Fruit fly (Drosophila melanogaster) whole organism, prepupa: ENCODE results near the gene Tsp86D.

Source experiments
- Blimp-1 ChIP-seq: fragments of 200-800 bp; sonication (Bioruptor generic); optimal IDR thresholded peaks from 3 replicates; lab custom pipeline; 2017; ENCODE audit warnings: missing biosample characterization, missing genetic modification characterization, mild to moderate bottlenecking, moderate library complexity, missing genetic modification reagents
- CG10631 ChIP-seq: fragments of 200-800 bp; sonication (Bioruptor generic); optimal IDR thresholded peaks from 2 replicates; lab custom pipeline; 2016; ENCODE audit warnings: missing biosample characterization, missing genetic modification characterization
- CG11902 ChIP-seq: fragments of 200-800 bp; sonication (Bioruptor generic); optimal IDR thresholded peaks from 3 replicates; lab custom pipeline; 2016; ENCODE audit warnings: missing biosample characterization, missing genetic modification characterization
- CG1621 ChIP-seq: fragments of 200-800 bp; sonication (Bioruptor generic); optimal IDR thresholded peaks from 3 replicates; lab custom pipeline; 2018; ENCODE audit warnings: missing biosample characterization, mild to moderate bottlenecking, missing genetic modification characterization
- CG16779 ChIP-seq: fragments of 200-800 bp; sonication (Bioruptor generic); optimal IDR thresholded peaks from 3 replicates; lab custom pipeline; 2017; ENCODE audit warnings: missing biosample characterization, mild to moderate bottlenecking, missing genetic modification characterization
- CG3032 ChIP-seq: fragments of 200-800 bp; optimal IDR thresholded peaks from 2 replicates; lab custom pipeline; 2019; ENCODE audit warnings: missing biosample characterization, mild to moderate bottlenecking, missing genetic modification characterization, moderate library complexity
- CG32006 ChIP-seq: fragments of 200-800 bp; sonication (Bioruptor generic); optimal IDR thresholded peaks from 3 replicates; lab custom pipeline; 2017; ENCODE audit warnings: missing biosample characterization, mild to moderate bottlenecking, missing genetic modification characterization
- CG3919 ChIP-seq: fragments of 200-800 bp; sonication (Bioruptor generic); optimal IDR thresholded peaks from 3 replicates; lab custom pipeline; 2016; ENCODE audit warnings: missing biosample characterization, missing genetic modification characterization
- CG4318 ChIP-seq: fragments of 200-800 bp; sonication (Bioruptor generic); optimal IDR thresholded peaks from 3 replicates; lab custom pipeline; 2017; ENCODE audit warnings: missing biosample characterization, mild to moderate bottlenecking, missing genetic modification characterization
- CG6163 ChIP-seq: fragments of 200-800 bp; sonication (Bioruptor generic); IDR thresholded peaks from 3 replicates; pipeline ENCODE4 v1.3.6; 2022; ENCODE audit warnings: missing biosample characterization, missing genetic modification characterization
- CG6276 ChIP-seq: fragments of 200-800 bp; sonication (Bioruptor generic); optimal IDR thresholded peaks from 2 replicates; lab custom pipeline; 2017; ENCODE audit warnings: missing biosample characterization, mild to moderate bottlenecking, missing genetic modification characterization
- CG6792 ChIP-seq: fragments of 200-800 bp; sonication (Bioruptor generic); optimal IDR thresholded peaks from 3 replicates; lab custom pipeline; 2016; ENCODE audit warnings: missing biosample characterization, missing genetic modification characterization
- CG6808 ChIP-seq: fragments of 200-800 bp; sonication (Bioruptor generic); optimal IDR thresholded peaks from 3 replicates; lab custom pipeline; 2017; ENCODE audit warnings: missing biosample characterization, missing genetic modification characterization, mild to moderate bottlenecking, moderate library complexity, missing genetic modification reagents
- CG6854 ChIP-seq: fragments of 200-800 bp; sonication (Bioruptor generic); optimal IDR thresholded peaks from 2 replicates; lab custom pipeline; 2017; ENCODE audit warnings: missing biosample characterization, mild to moderate bottlenecking, missing genetic modification characterization
- CG9139 ChIP-seq: fragments of 200-800 bp; sonication (Bioruptor generic); optimal IDR thresholded peaks from 3 replicates; lab custom pipeline; 2017; ENCODE audit warnings: missing biosample characterization, mild to moderate bottlenecking, missing genetic modification characterization
- Eip78C ChIP-seq: fragments of 200-800 bp; sonication (Bioruptor generic); peaks from one replicate; lab custom pipeline; 2016; ENCODE audit warnings: missing biosample characterization, missing genetic modification characterization
- Ets96B ChIP-seq: fragments of 200-800 bp; optimal IDR thresholded peaks from 2 replicates; lab custom pipeline; 2019; ENCODE audit warnings: missing biosample characterization, mild to moderate bottlenecking, missing genetic modification characterization, moderate library complexity
- Gug ChIP-seq: fragments of 200-800 bp; sonication (Bioruptor generic); IDR thresholded peaks from 2 replicates; pipeline ENCODE4 v1.3.6; 2022; ENCODE audit warnings: missing biosample characterization, missing genetic modification characterization
- Hr38 ChIP-seq: sonication (Bioruptor generic); optimal IDR thresholded peaks from 2 replicates; lab custom pipeline; 2016; ENCODE audit warnings: missing biosample characterization, missing genetic modification characterization
- Met ChIP-seq: fragments of 200-800 bp; sonication (Bioruptor generic); optimal IDR thresholded peaks from 3 replicates; lab custom pipeline; 2016; ENCODE audit warnings: missing biosample characterization, missing genetic modification characterization
- OdsH ChIP-seq: fragments of 200-800 bp; sonication (Bioruptor generic); optimal IDR thresholded peaks from 3 replicates; lab custom pipeline; 2016; ENCODE audit warnings: missing biosample characterization, missing genetic modification characterization
- Smox ChIP-seq: fragments of 200-800 bp; sonication (Bioruptor generic); optimal IDR thresholded peaks from 3 replicates; lab custom pipeline; 2016; ENCODE audit warnings: missing biosample characterization, missing genetic modification characterization
- Sox14 ChIP-seq: fragments of 200-800 bp; sonication (Bioruptor generic); optimal IDR thresholded peaks from 3 replicates; lab custom pipeline; 2016; ENCODE audit warnings: missing biosample characterization, missing genetic modification characterization
- Sox15 ChIP-seq: fragments of 200-800 bp; sonication (Bioruptor generic); optimal IDR thresholded peaks from 3 replicates; lab custom pipeline; 2016; ENCODE audit warnings: missing biosample characterization, missing genetic modification characterization
- achi ChIP-seq: fragments of 200-800 bp; sonication (Bioruptor generic); optimal IDR thresholded peaks from 3 replicates; lab custom pipeline; 2016; ENCODE audit warnings: missing biosample characterization, missing genetic modification characterization
- acj6 ChIP-seq: fragments of 200-800 bp; sonication (Bioruptor generic); optimal IDR thresholded peaks from 3 replicates; lab custom pipeline; 2016; ENCODE audit warnings: missing biosample characterization, missing genetic modification characterization
- dac ChIP-seq: fragments of 200-800 bp; sonication (Bioruptor generic); optimal IDR thresholded peaks from 2 replicates; lab custom pipeline; 2017; ENCODE audit warnings: missing biosample characterization, mild to moderate bottlenecking, missing genetic modification characterization
- dsx ChIP-seq: fragments of 200-800 bp; optimal IDR thresholded peaks from 3 replicates; lab custom pipeline; 2019; ENCODE audit warnings: missing biosample characterization, mild to moderate bottlenecking, missing genetic modification characterization, moderate library complexity; ENCODE audit not compliant: poor library complexity, severe bottlenecking
- eg ChIP-seq: fragments of 200-800 bp; sonication (Bioruptor generic); IDR thresholded peaks from 3 replicates; pipeline ENCODE4 v1.3.6; 2022; ENCODE audit warnings: missing biosample characterization, missing genetic modification characterization
- esn ChIP-seq: fragments of 200-800 bp; sonication (Bioruptor generic); optimal IDR thresholded peaks from 2 replicates; lab custom pipeline; 2016; ENCODE audit warnings: missing biosample characterization, mild to moderate bottlenecking, missing genetic modification characterization, moderate library complexity
- fd59A ChIP-seq: fragments of 200-800 bp; sonication (Bioruptor generic); optimal IDR thresholded peaks from 2 replicates; lab custom pipeline; 2017; ENCODE audit warnings: missing biosample characterization, mild to moderate bottlenecking, missing genetic modification characterization, missing genetic modification reagents
- fd85E ChIP-seq: fragments of 200-800 bp; sonication (Bioruptor generic); optimal IDR thresholded peaks from 3 replicates; lab custom pipeline; 2016; ENCODE audit warnings: missing biosample characterization, missing genetic modification characterization
- fkh ChIP-seq: fragments of 200-800 bp; sonication (Bioruptor generic); optimal IDR thresholded peaks from 3 replicates; lab custom pipeline; 2017; ENCODE audit warnings: missing biosample characterization, mild to moderate bottlenecking, missing genetic modification characterization, moderate library complexity
- lz ChIP-seq: fragments of 200-800 bp; sonication (Bioruptor generic); optimal IDR thresholded peaks from 3 replicates; lab custom pipeline; 2016; ENCODE audit warnings: missing biosample characterization, missing genetic modification characterization
- net ChIP-seq: fragments of 200-800 bp; sonication (Bioruptor generic); optimal IDR thresholded peaks from 3 replicates; lab custom pipeline; 2016; ENCODE audit warnings: missing biosample characterization, missing genetic modification characterization
- pdm3 ChIP-seq: fragments of 200-800 bp; sonication (Bioruptor generic); optimal IDR thresholded peaks from 3 replicates; lab custom pipeline; 2016; ENCODE audit warnings: missing biosample characterization, missing genetic modification characterization
- salr ChIP-seq, 2 experiments: fragments of 200-800 bp; sonication (Bioruptor generic); optimal IDR thresholded peaks; 3 replicates each; lab custom pipeline; 2016 to 2018; ENCODE audit warnings: missing biosample characterization in 2 of 2, missing genetic modification characterization in 2 of 2, mild to moderate bottlenecking in 1 of 2
- ss ChIP-seq, 2 experiments: fragments of 200-800 bp; sonication (Bioruptor generic); optimal IDR thresholded peaks; 2 replicates in 1 of 2; 3 replicates in 1 of 2; lab custom pipeline; 2017 to 2018; ENCODE audit warnings: mild to moderate bottlenecking in 2 of 2, missing biosample characterization in 2 of 2, missing genetic modification characterization in 2 of 2, moderate library complexity in 1 of 2
- svp ChIP-seq: fragments of 200-800 bp; sonication (Bioruptor generic); peaks from one replicate; lab custom pipeline; 2016; ENCODE audit warnings: missing biosample characterization, missing genetic modification characterization
- vri ChIP-seq: fragments of 200-800 bp; sonication (Bioruptor generic); optimal IDR thresholded peaks from 3 replicates; lab custom pipeline; 2016; ENCODE audit warnings: missing biosample characterization, mild to moderate bottlenecking, missing genetic modification characterization

Gene Tsp86D

DNA sequence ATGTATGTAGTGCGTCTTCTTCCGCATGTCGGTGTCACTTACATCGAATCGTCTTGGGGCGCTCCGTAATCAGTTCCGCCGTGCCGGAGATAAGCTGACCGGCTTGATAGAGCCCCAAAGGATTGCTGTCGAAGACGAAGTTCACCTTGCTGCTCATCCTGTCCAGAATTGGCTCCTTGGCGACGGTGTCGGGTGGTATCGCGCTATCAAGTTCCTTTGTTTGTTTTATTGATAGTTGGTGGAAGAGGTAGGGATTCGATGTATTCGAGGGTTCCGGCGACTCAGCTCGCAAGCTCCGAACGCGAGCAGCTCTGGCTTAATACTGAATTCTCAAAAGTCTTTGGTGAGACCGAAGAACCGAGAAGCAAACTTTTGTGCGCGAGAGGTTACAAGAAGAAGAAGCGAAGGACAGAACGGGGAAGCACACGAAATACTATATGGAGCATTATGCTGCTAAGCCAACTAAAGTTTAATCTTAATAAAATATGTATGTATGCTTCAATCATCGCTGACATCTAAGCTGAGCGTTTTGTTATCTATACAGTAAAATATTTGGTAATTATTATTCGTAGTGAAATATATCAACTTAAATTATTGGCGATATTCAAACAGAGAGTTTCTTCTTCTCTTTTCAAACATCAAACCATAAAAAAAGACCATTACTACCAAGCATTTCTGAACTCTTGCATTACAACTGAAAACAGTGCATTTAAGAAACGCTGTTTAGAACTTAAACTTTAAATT lies 16.3 kb downstream of the Tsp86D start, which contains the start of gene CG14696:
Gene CG14696 (minus strand): TSS at position 324 of the 744 bp plus-strand sequence.
- TF ChIP-seq Eip78C (GFP tag; lab: Kevin White, UChicago) (peak; percentile 1), pdm3 (no peak), fkh (GFP tag; lab: Kevin White, UChicago) (no peak), Sox14 (GFP tag; lab: Kevin White, UChicago) (peak; percentile 8)

DNA sequence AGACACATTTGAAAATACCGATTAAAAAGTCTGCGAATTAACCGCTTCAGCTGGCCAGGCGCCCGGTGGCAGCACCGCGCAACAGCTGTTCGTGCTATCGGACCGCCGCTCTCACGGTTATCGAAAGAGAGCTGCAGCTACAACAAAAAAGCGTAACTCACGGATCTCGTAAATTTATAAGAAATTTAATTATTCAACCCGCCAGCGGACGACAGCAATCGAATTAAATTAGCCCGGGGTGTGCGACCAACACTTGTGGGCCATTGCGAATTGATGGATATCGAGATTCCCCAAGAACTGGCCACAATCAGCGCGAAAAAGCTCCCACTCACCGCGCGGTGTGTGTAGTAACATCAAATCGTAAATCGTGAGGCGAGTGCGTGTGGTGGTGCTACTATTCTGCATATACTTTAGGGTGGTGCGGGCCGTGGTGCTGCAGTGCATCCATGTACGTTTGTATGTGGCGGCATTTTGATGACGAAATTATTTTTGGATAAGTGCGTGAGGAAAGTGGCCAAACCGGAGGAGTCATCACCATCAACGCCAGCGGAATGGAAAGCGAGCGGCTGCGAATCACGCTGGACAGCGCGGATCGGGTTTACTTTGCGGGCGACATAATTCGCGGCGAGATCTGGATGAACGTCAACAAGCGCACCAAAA lies 17.0 kb downstream of the Tsp86D start, which contains the start of gene Leash:
Gene Leash (plus strand): TSS at position 119 of the 660 bp plus-strand sequence.
- TF ChIP-seq Sox14 (GFP tag; lab: Kevin White, UChicago) = no peak
- no peak for TF ChIP-seq CG9139 (GFP tag; lab: Kevin White, UChicago)
- TF ChIP-seq salr (GFP tag; optimal IDR thresholded peaks at IDR 0.05; lab: Kevin White, UChicago) = no peak
- TF ChIP-seq dsx = no peak
- TF ChIP-seq net (GFP tag; lab: Kevin White, UChicago) = no peak
- peak; percentile 52 for TF ChIP-seq CG6854 (GFP tag; lab: Kevin White, UChicago)
- peak; percentile 62 for TF ChIP-seq svp (GFP tag; lab: Kevin White, UChicago)
- TF ChIP-seq CG1621 (tag; lab: Kevin White, UChicago) = peak; percentile 3
- TF ChIP-seq Gug = no peak
- TF ChIP-seq CG16779 (tag; lab: Kevin White, UChicago) = no peak
- TF ChIP-seq CG6163 = 0 out of 3 replicates have a peak, but pooled peaks have one; percentile 14
- TF ChIP-seq CG11902 (GFP tag; lab: Kevin White, UChicago) = no peak
- TF ChIP-seq OdsH (GFP tag; lab: Kevin White, UChicago) = no peak
- TF ChIP-seq dac = no peak
- no peak for TF ChIP-seq Met (GFP tag; lab: Kevin White, UChicago)
- TF ChIP-seq Sox15 (GFP tag; lab: Kevin White, UChicago) = no peak
- peak; percentile 13 to 36 for TF ChIP-seq ss (GFP tag; optimal IDR thresholded peaks at IDR 0.05; lab: Kevin White, UChicago)
- no peak for TF ChIP-seq fd85E (GFP tag; lab: Kevin White, UChicago)
- peak; percentile 29 for TF ChIP-seq CG6276
- peak; percentile 60 for TF ChIP-seq vri (GFP tag; lab: Kevin White, UChicago)
- no peak for TF ChIP-seq esn (GFP tag; lab: Kevin White, UChicago)
- peak; percentile 64 for TF ChIP-seq Eip78C (GFP tag; lab: Kevin White, UChicago)
- no peak for TF ChIP-seq CG3032
- no peak for TF ChIP-seq CG6808 (GFP tag; lab: Kevin White, UChicago)

DNA sequence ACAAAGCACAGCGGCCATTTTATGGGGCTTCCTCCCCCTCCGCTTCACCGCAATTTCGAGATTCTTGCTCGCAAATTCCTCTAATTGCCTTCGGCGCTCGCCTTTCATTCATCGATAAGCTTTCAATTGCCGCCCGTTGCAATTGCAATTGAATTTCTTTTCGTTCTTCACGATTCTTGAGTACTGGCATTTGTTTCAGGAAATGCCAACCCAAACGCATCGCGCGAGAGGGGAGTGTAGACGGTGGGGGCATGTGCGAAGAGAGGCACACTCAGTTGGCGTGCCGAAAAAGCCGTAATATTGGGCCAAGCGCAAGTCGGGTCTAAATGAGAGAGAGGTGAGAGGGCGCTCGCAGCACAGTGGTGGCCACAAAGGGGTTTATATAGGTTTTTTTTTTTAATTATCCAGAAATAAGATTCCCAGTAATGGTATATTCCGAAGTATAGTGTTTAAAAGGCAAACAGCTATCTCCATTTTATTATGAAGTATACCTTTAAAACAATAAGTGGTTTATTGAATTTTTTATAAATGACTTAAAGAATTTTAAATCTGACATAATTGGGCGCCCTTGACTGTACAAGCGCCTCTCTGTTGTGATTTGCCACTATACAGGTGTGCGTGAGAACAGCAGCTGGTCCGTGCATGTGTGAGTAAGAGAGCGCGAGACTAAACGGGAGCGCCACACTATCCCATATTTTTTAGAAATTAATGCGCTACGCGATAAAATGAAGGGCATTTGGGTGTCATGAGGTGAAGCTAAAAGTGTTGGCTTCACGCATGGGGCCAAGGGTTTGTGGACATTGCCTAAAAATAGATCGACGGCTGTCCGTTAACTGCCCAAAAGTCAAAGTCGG lies 18.2 kb downstream of the Tsp86D start:
- TF ChIP-seq Sox14 (GFP tag; lab: Kevin White, UChicago) (peak; percentile 85), vri (GFP tag; lab: Kevin White, UChicago) (peak; percentile 89), ss (GFP tag; optimal IDR thresholded peaks at IDR 0.05; lab: Kevin White, UChicago) (peak; percentile 83 to 86), fd59A (peak; percentile 81), Sox15 (GFP tag; lab: Kevin White, UChicago) (peak; percentile 84), acj6 (GFP tag; lab: Kevin White, UChicago) (peak; percentile 89), CG11902 (GFP tag; lab: Kevin White, UChicago) (peak; percentile 80), salr (GFP tag; optimal IDR thresholded peaks at IDR 0.05; lab: Kevin White, UChicago) (peak; percentile 45 to 79), Ets96B (tag; lab: Kevin White, UChicago) (peak; percentile 81), Blimp-1 (GFP tag; lab: Kevin White, UChicago) (peak; percentile 57), CG6792 (GFP tag; lab: Kevin White, UChicago) (peak; percentile 93), fd85E (GFP tag; lab: Kevin White, UChicago) (peak; percentile 80), fkh (GFP tag; lab: Kevin White, UChicago) (peak; percentile 71), achi (GFP tag; lab: Kevin White, UChicago) (peak; percentile 90), CG6276 (peak; percentile 90), Hr38 (GFP tag; lab: Kevin White, UChicago) (no peak), Eip78C (GFP tag; lab: Kevin White, UChicago) (peak; percentile 98), CG4318 (GFP tag; lab: Kevin White, UChicago) (peak; percentile 81), eg (peak; percentile 86), dac (peak; percentile 82), CG16779 (tag; lab: Kevin White, UChicago) (peak; percentile 91), CG10631 (peak; percentile 87), CG32006 (GFP tag; lab: Kevin White, UChicago) (peak; percentile 93), CG3919 (GFP tag; lab: Kevin White, UChicago) (peak; percentile 94), lz (GFP tag; lab: Kevin White, UChicago) (peak; percentile 95), dsx (peak; percentile 62), Smox (peak; percentile 92), pdm3 (peak; percentile 91), CG3032 (peak; percentile 76)
